Fruit fly (Drosophila melanogaster) whole organism, embryonic: ENCODE results near the gene CG18586.

ENCODE experiments used
- Antp ChIP-seq: fragments of 200-800 bp; sonication (Bioruptor generic); optimal IDR thresholded peaks from 3 replicates; lab custom pipeline; 2016; ENCODE audit warnings: missing biosample characterization, missing genetic modification characterization
- Asciz ChIP-seq: fragments of 200-800 bp; sonication (Bioruptor generic); optimal IDR thresholded peaks from 2 replicates; lab custom pipeline; 2017; ENCODE audit warnings: missing biosample characterization, mild to moderate bottlenecking, missing genetic modification characterization, missing genetic modification reagents
- CG10209 ChIP-seq: fragments of 200-800 bp; sonication (Bioruptor generic); optimal IDR thresholded peaks from 3 replicates; lab custom pipeline; 2017; ENCODE audit warnings: missing biosample characterization, mild to moderate bottlenecking, missing genetic modification characterization, missing genetic modification reagents
- CG10462 ChIP-seq: fragments of 200-800 bp; sonication (Bioruptor generic); optimal IDR thresholded peaks from 2 replicates; lab custom pipeline; 2016; ENCODE audit warnings: missing biosample characterization, missing genetic modification characterization
- CG10654 ChIP-seq: fragments of 200-800 bp; sonication (Bioruptor generic); optimal IDR thresholded peaks from 2 replicates; lab custom pipeline; 2016; ENCODE audit warnings: missing biosample characterization, missing genetic modification characterization
- CG12219 ChIP-seq: fragments of 200-800 bp; sonication (Bioruptor generic); optimal IDR thresholded peaks from 3 replicates; lab custom pipeline; 2018; ENCODE audit warnings: missing biosample characterization, mild to moderate bottlenecking, missing genetic modification characterization
- CG12659 ChIP-seq: fragments of 200-800 bp; sonication (Bioruptor generic); optimal IDR thresholded peaks from 3 replicates; lab custom pipeline; 2017; ENCODE audit warnings: mild to moderate bottlenecking, missing biosample characterization, missing genetic modification reagents, missing genetic modification characterization
- CG1647 ChIP-seq: fragments of 200-800 bp; sonication (Bioruptor generic); optimal IDR thresholded peaks from 3 replicates; lab custom pipeline; 2016; ENCODE audit warnings: missing biosample characterization, missing genetic modification characterization
- CG16863 ChIP-seq: fragments of 200-800 bp; sonication (Bioruptor generic); optimal IDR thresholded peaks from 3 replicates; lab custom pipeline; 2016; ENCODE audit warnings: missing biosample characterization, missing genetic modification characterization
- CG17568 ChIP-seq: fragments of 200-800 bp; sonication (Bioruptor generic); optimal IDR thresholded peaks from 2 replicates; lab custom pipeline; 2018; ENCODE audit warnings: missing biosample characterization, mild to moderate bottlenecking, missing genetic modification characterization, moderate library complexity
- CG31224 ChIP-seq: fragments of 200-800 bp; sonication (Bioruptor generic); IDR thresholded peaks from 2 replicates; pipeline ENCODE4 v1.3.6; 2022; ENCODE audit warnings: missing biosample characterization, missing genetic modification characterization
- CG32532 ChIP-seq: fragments of 200-800 bp; sonication (Bioruptor generic); IDR thresholded peaks from 2 replicates; pipeline ENCODE4 v1.3.6; 2022; ENCODE audit warnings: missing biosample characterization, missing genetic modification characterization
- CG34376 ChIP-seq: fragments of 200-800 bp; sonication (Bioruptor generic); optimal IDR thresholded peaks from 2 replicates; lab custom pipeline; 2018; ENCODE audit warnings: missing biosample characterization, mild to moderate bottlenecking, missing genetic modification characterization
- CG3995 ChIP-seq: fragments of 200-800 bp; sonication (Bioruptor generic); optimal IDR thresholded peaks from 3 replicates; lab custom pipeline; 2016; ENCODE audit warnings: missing biosample characterization, missing genetic modification characterization
- CG4404 ChIP-seq: fragments of 200-800 bp; sonication (Bioruptor generic); IDR thresholded peaks from 2 replicates; pipeline ENCODE4 v1.3.6; 2022; ENCODE audit warnings: missing biosample characterization, missing genetic modification characterization
- CG7745 ChIP-seq: fragments of 200-800 bp; sonication (Bioruptor generic); optimal IDR thresholded peaks from 2 replicates; lab custom pipeline; 2018; ENCODE audit warnings: missing biosample characterization, mild to moderate bottlenecking, missing genetic modification characterization, moderate library complexity
- CG7839 ChIP-seq: fragments of 200-800 bp; sonication (Bioruptor generic); optimal IDR thresholded peaks from 3 replicates; lab custom pipeline; 2018; ENCODE audit warnings: missing biosample characterization, mild to moderate bottlenecking, missing genetic modification characterization, moderate library complexity
- CG7987 ChIP-seq: fragments of 200-800 bp; sonication (Bioruptor generic); optimal IDR thresholded peaks from 2 replicates; lab custom pipeline; 2018; ENCODE audit warnings: missing biosample characterization, mild to moderate bottlenecking, missing genetic modification characterization, moderate library complexity
- CG8924 ChIP-seq: fragments of 200-800 bp; optimal IDR thresholded peaks from 3 replicates; lab custom pipeline; 2019; ENCODE audit warnings: missing biosample characterization, mild to moderate bottlenecking, missing genetic modification characterization, moderate library complexity
- Camta ChIP-seq: fragments of 200-800 bp; sonication (Bioruptor generic); optimal IDR thresholded peaks from 2 replicates; lab custom pipeline; 2016; ENCODE audit warnings: missing biosample characterization, missing genetic modification characterization
- Dip2 ChIP-seq: fragments of 200-800 bp; sonication (Bioruptor generic); IDR thresholded peaks from 2 replicates; pipeline ENCODE4 v1.3.6; 2022; ENCODE audit warnings: missing biosample characterization, missing genetic modification characterization
- Gug ChIP-seq: fragments of 200-800 bp; sonication (Bioruptor generic); IDR thresholded peaks from 4 replicates; pipeline ENCODE4 v1.3.6; 2022; ENCODE audit warnings: missing biosample characterization, missing genetic modification characterization
- Hmr ChIP-seq: fragments of 200-800 bp; sonication (Bioruptor generic); optimal IDR thresholded peaks from 3 replicates; lab custom pipeline; 2017; ENCODE audit warnings: mild to moderate bottlenecking, missing biosample characterization, missing genetic modification reagents, missing genetic modification characterization
- Hr3 ChIP-seq: fragments of 200-800 bp; sonication (Bioruptor generic); optimal IDR thresholded peaks from 3 replicates; lab custom pipeline; 2016; ENCODE audit warnings: missing biosample characterization, missing genetic modification characterization
- Mad ChIP-seq: fragments of 200-800 bp; sonication (Bioruptor generic); optimal IDR thresholded peaks from 2 replicates; lab custom pipeline; 2016; ENCODE audit warnings: missing biosample characterization, missing genetic modification characterization
- Meics ChIP-seq: fragments of 200-800 bp; sonication (Bioruptor generic); optimal IDR thresholded peaks from 2 replicates; lab custom pipeline; 2017; ENCODE audit warnings: missing biosample characterization, mild to moderate bottlenecking, missing genetic modification characterization
- Mes4 ChIP-seq: fragments of 200-800 bp; sonication (Bioruptor generic); optimal IDR thresholded peaks from 2 replicates; lab custom pipeline; 2016; ENCODE audit warnings: missing biosample characterization, missing genetic modification characterization
- NK7.1 ChIP-seq: fragments of 200-800 bp; sonication (Bioruptor generic); optimal IDR thresholded peaks from 3 replicates; lab custom pipeline; 2016; ENCODE audit warnings: missing biosample characterization, missing genetic modification characterization
- Stat92E ChIP-seq, 3 experiments: fragments of >200 bp in 2 of 3; fragments of 200-800 bp in 1 of 3; sonication (Bioruptor generic) in 1 of 3; optimal IDR thresholded peaks; 2 replicates each; lab custom pipeline; 2017 to 2019; ENCODE audit warnings: missing biosample characterization in 3 of 3, missing genetic modification characterization in 3 of 3, mild to moderate bottlenecking in 1 of 3, moderate library complexity in 1 of 3
- ap ChIP-seq: fragments of 200-800 bp; sonication (Bioruptor generic); IDR thresholded peaks from 2 replicates; pipeline ENCODE4 v1.3.6; 2022; ENCODE audit warnings: missing biosample characterization, missing genetic modification characterization
- bab2 ChIP-seq: fragments of 200-800 bp; sonication (Bioruptor generic); optimal IDR thresholded peaks from 2 replicates; lab custom pipeline; 2016; ENCODE audit warnings: missing biosample characterization, missing genetic modification characterization
- dysf ChIP-seq: fragments of 200-800 bp; sonication (Bioruptor generic); IDR thresholded peaks from 3 replicates; pipeline ENCODE4 v1.3.6; 2022; ENCODE audit warnings: missing biosample characterization, missing genetic modification characterization
- gfzf ChIP-seq: fragments of 200-800 bp; sonication (Bioruptor generic); optimal IDR thresholded peaks from 2 replicates; lab custom pipeline; 2016; ENCODE audit warnings: missing biosample characterization, mild to moderate bottlenecking, missing genetic modification characterization, moderate library complexity
- insv ChIP-seq, 2 experiments: fragments of 200-800 bp; sonication (Bioruptor generic); optimal IDR thresholded peaks; 3 replicates each; lab custom pipeline; 2016 to 2018; ENCODE audit warnings: missing biosample characterization in 2 of 2, missing genetic modification characterization in 2 of 2
- jumu ChIP-seq: fragments of 200-800 bp; sonication (Bioruptor generic); optimal IDR thresholded peaks from 3 replicates; lab custom pipeline; 2016; ENCODE audit warnings: missing biosample characterization, missing genetic modification characterization
- kni ChIP-seq: fragments of 200-800 bp; sonication (Bioruptor generic); optimal IDR thresholded peaks from 3 replicates; lab custom pipeline; 2017; ENCODE audit warnings: mild to moderate bottlenecking, missing biosample characterization, missing genetic modification reagents, missing genetic modification characterization
- knrl ChIP-seq: fragments of 200-800 bp; sonication (Bioruptor generic); IDR thresholded peaks from 3 replicates; pipeline ENCODE4 v1.3.6; 2022; ENCODE audit warnings: missing biosample characterization, missing genetic modification characterization; ENCODE audit not compliant: partially characterized antibody
- lola ChIP-seq, 3 experiments: fragments of >200 bp in 2 of 3; fragments of 200-800 bp in 1 of 3; sonication (Bioruptor generic) in 1 of 3; optimal IDR thresholded peaks; 2 replicates each; lab custom pipeline; 2017 to 2019; ENCODE audit warnings: missing biosample characterization in 3 of 3, missing genetic modification characterization in 3 of 3, mild to moderate bottlenecking in 1 of 3, moderate library complexity in 1 of 3
- maf-S ChIP-seq: fragments of 200-800 bp; sonication (Bioruptor generic); optimal IDR thresholded peaks from 2 replicates; lab custom pipeline; 2016; ENCODE audit warnings: missing biosample characterization, missing genetic modification characterization
- nau ChIP-seq: fragments of 200-800 bp; sonication (Bioruptor generic); optimal IDR thresholded peaks from 3 replicates; lab custom pipeline; 2017; ENCODE audit warnings: missing biosample characterization, mild to moderate bottlenecking, missing genetic modification characterization, missing genetic modification reagents
- pfk ChIP-seq: fragments of 200-800 bp; sonication (Bioruptor generic); optimal IDR thresholded peaks from 2 replicates; lab custom pipeline; 2018; ENCODE audit warnings: missing biosample characterization, mild to moderate bottlenecking, missing genetic modification characterization, moderate library complexity
- pzg ChIP-seq: fragments of 200-800 bp; sonication (Bioruptor generic); optimal IDR thresholded peaks from 3 replicates; lab custom pipeline; 2018; ENCODE audit warnings: missing biosample characterization, mild to moderate bottlenecking, missing genetic modification characterization, moderate library complexity
- row ChIP-seq: fragments of 200-800 bp; sonication (Bioruptor generic); IDR thresholded peaks from 3 replicates; pipeline ENCODE4 v1.3.6; 2022; ENCODE audit warnings: missing biosample characterization, missing genetic modification characterization
- sens ChIP-seq: fragments of 200-800 bp; sonication (Bioruptor generic); peaks from one replicate; lab custom pipeline; 2016; ENCODE audit warnings: missing biosample characterization, missing genetic modification characterization
- sens-2 ChIP-seq: fragments of 200-800 bp; sonication (Bioruptor generic); IDR thresholded peaks from 2 replicates; pipeline ENCODE4 v1.3.6; 2022; ENCODE audit warnings: missing biosample characterization, missing genetic modification characterization
- tap ChIP-seq: fragments of 200-800 bp; optimal IDR thresholded peaks from 3 replicates; lab custom pipeline; 2019; ENCODE audit warnings: missing biosample characterization, mild to moderate bottlenecking, missing genetic modification characterization, moderate library complexity
- unpg ChIP-seq: fragments of 200-800 bp; sonication (Bioruptor generic); optimal IDR thresholded peaks from 3 replicates; lab custom pipeline; 2018; ENCODE audit warnings: missing biosample characterization, mild to moderate bottlenecking, missing genetic modification characterization, moderate library complexity
- z ChIP-seq: fragments of 200-800 bp; sonication (Bioruptor generic); IDR thresholded peaks from 3 replicates; pipeline ENCODE4 v1.3.6; 2022; ENCODE audit warnings: missing biosample characterization, missing genetic modification characterization
- zfh2 ChIP-seq: fragments of 200-800 bp; sonication (Bioruptor generic); optimal IDR thresholded peaks from 2 replicates; lab custom pipeline; 2016; ENCODE audit warnings: missing biosample characterization, missing genetic modification characterization

Gene CG18586

dm6 chr3L:5869614-5870204 is 3.4 kb upstream of the CG18586 start (continued):
- TF ChIP-seq pfk (GFP tag; lab: Kevin White, UChicago) (peak; percentile 23), zfh2 (GFP tag; lab: Kevin White, UChicago) (peak; percentile 26), NK7.1 (GFP tag; lab: Kevin White, UChicago) (peak; percentile 39), CG10654 (GFP tag; lab: Kevin White, UChicago) (peak; percentile 84), CG7839 (tag; lab: Kevin White, UChicago) (peak; percentile 74), CG10462 (GFP tag; lab: Kevin White, UChicago) (no peak), CG8924 (peak; percentile 15), insv (GFP tag; optimal IDR thresholded peaks at IDR 0.05; lab: Kevin White, UChicago) (peak in 1 of 2 experiments; percentile 70), Gug (GFP tag; lab: Robert Waterston, UW) (peak; percentile 76), row (peak; percentile 24; the same call in 1 of the 3 replicates), CG10209 (GFP tag; lab: Kevin White, UChicago) (peak; percentile 53), Mad (GFP tag; lab: Kevin White, UChicago) (peak; percentile 1), Hr3 (GFP tag; lab: Kevin White, UChicago) (peak; percentile 65), CG12219 (GFP tag; lab: Kevin White, UChicago) (no peak), ap (GFP tag; lab: Robert Waterston, UW) (peak; percentile 52), CG3995 (GFP tag; lab: Kevin White, UChicago) (no peak), Hmr (GFP tag; lab: Kevin White, UChicago) (peak; percentile 62), Camta (peak; percentile 79), Dip2 (GFP tag; lab: Robert Waterston, UW) (peak; percentile 99), kni (GFP tag; lab: Kevin White, UChicago) (peak; percentile 9), jumu (GFP tag; lab: Kevin White, UChicago) (no peak), knrl (GFP tag; lab: Robert Waterston, UW) (peak; percentile 65; the same call in 1 of the 3 replicates), CG17568 (GFP tag; lab: Kevin White, UChicago) (no peak), Mes4 (GFP tag; lab: Kevin White, UChicago) (peak; percentile 6), nau (GFP tag; lab: Kevin White, UChicago) (no peak), bab2 (GFP tag; lab: Kevin White, UChicago) (peak; percentile 61), CG31224 (GFP tag; lab: Robert Waterston, UW) (peak; percentile 56; the same call in 1 of the 2 replicates), CG16863 (GFP tag; lab: Kevin White, UChicago) (peak; percentile 41), CG4404 (GFP tag; lab: Robert Waterston, UW) (peak; percentile 38), maf-S (no peak), sens-2 (GFP tag; lab: Robert Waterston, UW) (0 out of 2 replicates have a peak, but pooled peaks have one; percentile 8), CG32532 (GFP tag; lab: Robert Waterston, UW) (peak; percentile 93), lola (GFP tag; optimal IDR thresholded peaks at IDR 0.05; lab: Kevin White, UChicago) (no peak), unpg (GFP tag; lab: Kevin White, UChicago) (peak; percentile 54), CG34376 (GFP tag; lab: Kevin White, UChicago) (peak; percentile 2), Meics (GFP tag; lab: Kevin White, UChicago) (peak; percentile 74), Asciz (GFP tag; lab: Kevin White, UChicago) (no peak), CG7987 (GFP tag; lab: Kevin White, UChicago) (peak; percentile 93), Stat92E (GFP tag; optimal IDR thresholded peaks at IDR 0.05; lab: Kevin White, UChicago) (peak in 1 of 3 experiments; percentile 67), CG12659 (GFP tag; lab: Kevin White, UChicago) (peak; percentile 47), sens (GFP tag; lab: Kevin White, UChicago) (peak; percentile 92), CG7745 (no peak), dysf (GFP tag; lab: Robert Waterston, UW) (peak; percentile 81), CG1647 (GFP tag; lab: Kevin White, UChicago) (peak; percentile 27), pzg (GFP tag; lab: Kevin White, UChicago) (peak; percentile 31), Antp (peak; percentile 76), z (GFP tag; lab: Robert Waterston, UW) (no peak), gfzf (GFP tag; lab: Kevin White, UChicago) (peak; percentile 4), tap (tag; lab: Kevin White, UChicago) (peak; percentile 49)
